Worm (Caenorhabditis elegans) whole organism, mixed stage, embryonic: Measurements from ENCODE around the gene C16D2.1.

ENCODE experiments used
- bed-3 ChIP-seq: fragments of 200-800 bp; sonication (Bioruptor generic); optimal IDR thresholded peaks from 3 replicates; lab custom pipeline; 2018; ENCODE audit warnings: mild to moderate bottlenecking, missing genetic modification characterization, moderate library complexity, missing compliant biosample characterization
- blmp-1 ChIP-seq: fragments of 150-350 bp; optimal IDR thresholded peaks from 2 replicates; lab custom pipeline; 2014; ENCODE audit warnings: missing biosample characterization, missing genetic modification characterization
- elt-1 ChIP-seq: sonication (generic microtip); optimal IDR thresholded peaks from 2 replicates; lab custom pipeline; 2017; ENCODE audit warnings: missing genetic modification characterization, mild to moderate bottlenecking, missing compliant biosample characterization, antibody characterized with exemption, moderate library complexity, borderline replicate concordance; ENCODE audit not compliant: insufficient read depth
- mab-5 ChIP-seq: fragments of 150-350 bp; optimal IDR thresholded peaks from 2 replicates; lab custom pipeline; 2014; ENCODE audit warnings: missing biosample characterization, missing genetic modification characterization
- nhr-12 ChIP-seq: fragments of 150-350 bp; optimal IDR thresholded peaks from 2 replicates; lab custom pipeline; 2014; ENCODE audit warnings: missing biosample characterization, missing genetic modification characterization
- nhr-76 ChIP-seq: sonication (generic microtip); optimal IDR thresholded peaks from 2 replicates; lab custom pipeline; 2017; ENCODE audit warnings: missing biosample characterization, missing genetic modification characterization
- snpc-4 ChIP-seq: fragments of 150-350 bp; optimal IDR thresholded peaks from 2 replicates; lab custom pipeline; 2014; ENCODE audit warnings: missing biosample characterization, missing genetic modification characterization
- unc-39 ChIP-seq: fragments of 150-350 bp; optimal IDR thresholded peaks from 2 replicates; lab custom pipeline; 2014; ENCODE audit warnings: missing biosample characterization, missing genetic modification characterization
- unc-62 ChIP-seq: fragments of 150-350 bp; optimal IDR thresholded peaks from 2 replicates; lab custom pipeline; 2014; ENCODE audit warnings: missing biosample characterization, missing genetic modification reagents, missing genetic modification characterization

ce11 chrII:9173471-9173870 lies 42.0 kb downstream of the C16D2.1 start:
- TF ChIP-seq elt-1 (no peak), nhr-76 (no peak), snpc-4 (no peak), unc-62 (GFP tag; lab: Kevin White, UChicago) (no peak), mab-5 (no peak), nhr-12 (tag; lab: Kevin White, UChicago) (no peak), bed-3 (no peak), blmp-1 (tag; lab: Kevin White, UChicago) (no peak), unc-39 (tag; lab: Kevin White, UChicago) (no peak)
